Worm (Caenorhabditis elegans): Measurements from ENCODE around the gene ztf-13.

ztf-13 gene

ce11 chrX:3094304-3094703, 7.7 kb downstream of the ztf-13 start, which contains the start of gene wrt-2:
wrt-2 (minus strand) TSS chrX:3094349.
- TF ChIP-seq blmp-1 (tag; optimal IDR thresholded peaks at IDR 0.05) (peak; percentile 51), ham-2 (GFP tag; optimal IDR thresholded peaks at IDR 0.05) (peak; percentile 78), elt-1 (tag; optimal IDR thresholded peaks at IDR 0.05; ENCODE audit: borderline replicate concordance, insufficient read depth) (peak; percentile 64), M03D4.4 (tag; optimal IDR thresholded peaks at IDR 0.05) (no peak), pha-4 (tag; optimal IDR thresholded peaks at IDR 0.05) (no peak)

- TF ChIP-seq bed-3 (GFP tag; optimal IDR thresholded peaks at IDR 0.05) (no peak), nhr-2 (tag; optimal IDR thresholded peaks at IDR 0.05) (no peak), elt-3 (tag; optimal IDR thresholded peaks at IDR 0.05) (no peak), nhr-76 (tag; optimal IDR thresholded peaks at IDR 0.05) (no peak), cnd-1 (tag; optimal IDR thresholded peaks at IDR 0.05) (no peak), ztf-11 (tag; optimal IDR thresholded peaks at IDR 0.05) (no peak), ceh-43 (GFP tag; optimal IDR thresholded peaks at IDR 0.05) (no peak), unc-120 (tag; optimal IDR thresholded peaks at IDR 0.05; ENCODE audit: poor library complexity, severe bottlenecking) (no peak), unc-39 (tag; optimal IDR thresholded peaks at IDR 0.05) (no peak), nhr-12 (tag; optimal IDR thresholded peaks at IDR 0.05) (no peak), sem-2 (GFP tag; optimal IDR thresholded peaks at IDR 0.05) (no peak), lsy-2 (tag; optimal IDR thresholded peaks at IDR 0.05) (no peak), nhr-28 (tag; optimal IDR thresholded peaks at IDR 0.05) (no peak), lin-13 (tag; optimal IDR thresholded peaks at IDR 0.05) (no peak), drap-1 (GFP tag; optimal IDR thresholded peaks at IDR 0.05) (no peak), ceh-39 (tag; optimal IDR thresholded peaks at IDR 0.05) (no peak), hlh-1 (tag; optimal IDR thresholded peaks at IDR 0.05) (no peak), mls-2 (tag; optimal IDR thresholded peaks at IDR 0.05) (no peak), nhr-237 (tag; optimal IDR thresholded peaks at IDR 0.05) (no peak), zip-8 (tag; optimal IDR thresholded peaks at IDR 0.05) (no peak)
Measured at ce11 chrX:3092460-3092859, 9.5 kb downstream of the ztf-13 start.

- TF ChIP-seq elt-3 (tag; optimal IDR thresholded peaks at IDR 0.05) (no peak), nhr-237 (tag; optimal IDR thresholded peaks at IDR 0.05) (no peak), nhr-12 (tag; optimal IDR thresholded peaks at IDR 0.05) (no peak), nhr-76 (tag; optimal IDR thresholded peaks at IDR 0.05) (no peak), flh-1 (GFP tag; optimal IDR thresholded peaks at IDR 0.05) (no peak), ham-2 (GFP tag; optimal IDR thresholded peaks at IDR 0.05) (no peak)
Measured at ce11 chrX:3091119-3091746, 10.7 kb downstream of the ztf-13 start.

- TF ChIP-seq snpc-4 (tag; optimal IDR thresholded peaks at IDR 0.05) (no peak), nhr-2 (tag; optimal IDR thresholded peaks at IDR 0.05) (peak; percentile 19), unc-120 (tag; optimal IDR thresholded peaks at IDR 0.05; ENCODE audit: poor library complexity, severe bottlenecking) (peak; percentile 59), hlh-1 (tag; optimal IDR thresholded peaks at IDR 0.05) (peak; percentile 41), elt-1 (tag; optimal IDR thresholded peaks at IDR 0.05; ENCODE audit: borderline replicate concordance, insufficient read depth) (no peak), mab-5 (tag; optimal IDR thresholded peaks at IDR 0.05) (no peak), unc-62 (GFP tag; optimal IDR thresholded peaks at IDR 0.05) (peak; percentile 21), sem-2 (GFP tag; optimal IDR thresholded peaks at IDR 0.05) (no peak), sptf-1 (tag; optimal IDR thresholded peaks at IDR 0.05) (no peak)
Measured at ce11 chrX:3089894-3090414, 12.0 kb downstream of the ztf-13 start.

ce11 chrX:3089423-3089822, 12.6 kb downstream of the ztf-13 start, which contains the start of gene pccb-1:
pccb-1 (plus strand) TSS chrX:3089549.
- no peak for TF ChIP-seq cnd-1 (tag; optimal IDR thresholded peaks at IDR 0.05)
- TF ChIP-seq hlh-1 (tag; optimal IDR thresholded peaks at IDR 0.05) = peak; percentile 35

ce11 chrX:3087647-3088046, 14.3 kb downstream of the ztf-13 start:
- TF ChIP-seq unc-120 (tag; optimal IDR thresholded peaks at IDR 0.05; ENCODE audit: poor library complexity, severe bottlenecking) (no peak), unc-62 (GFP tag; optimal IDR thresholded peaks at IDR 0.05) (no peak), mep-1 (tag; optimal IDR thresholded peaks at IDR 0.05) (no peak), sptf-1 (tag; optimal IDR thresholded peaks at IDR 0.05) (no peak), blmp-1 (tag; optimal IDR thresholded peaks at IDR 0.05) (no peak), nhr-76 (tag; optimal IDR thresholded peaks at IDR 0.05) (no peak), lin-13 (tag; optimal IDR thresholded peaks at IDR 0.05) (no peak), lsy-2 (tag; optimal IDR thresholded peaks at IDR 0.05) (no peak), M03D4.4 (tag; optimal IDR thresholded peaks at IDR 0.05) (no peak), mls-2 (tag; optimal IDR thresholded peaks at IDR 0.05) (no peak), tbx-8 (GFP tag; optimal IDR thresholded peaks at IDR 0.05) (no peak), bed-3 (GFP tag; optimal IDR thresholded peaks at IDR 0.05) (no peak), nhr-12 (tag; optimal IDR thresholded peaks at IDR 0.05) (no peak), pha-4 (tag; optimal IDR thresholded peaks at IDR 0.05) (no peak), cnd-1 (tag; optimal IDR thresholded peaks at IDR 0.05) (no peak), nhr-2 (tag; optimal IDR thresholded peaks at IDR 0.05) (no peak)

Measured in whole organism, mixed stage, embryonic.